Worm (Caenorhabditis elegans): Measurements from ENCODE around the gene srz-37.

Gene srz-37

DNA sequence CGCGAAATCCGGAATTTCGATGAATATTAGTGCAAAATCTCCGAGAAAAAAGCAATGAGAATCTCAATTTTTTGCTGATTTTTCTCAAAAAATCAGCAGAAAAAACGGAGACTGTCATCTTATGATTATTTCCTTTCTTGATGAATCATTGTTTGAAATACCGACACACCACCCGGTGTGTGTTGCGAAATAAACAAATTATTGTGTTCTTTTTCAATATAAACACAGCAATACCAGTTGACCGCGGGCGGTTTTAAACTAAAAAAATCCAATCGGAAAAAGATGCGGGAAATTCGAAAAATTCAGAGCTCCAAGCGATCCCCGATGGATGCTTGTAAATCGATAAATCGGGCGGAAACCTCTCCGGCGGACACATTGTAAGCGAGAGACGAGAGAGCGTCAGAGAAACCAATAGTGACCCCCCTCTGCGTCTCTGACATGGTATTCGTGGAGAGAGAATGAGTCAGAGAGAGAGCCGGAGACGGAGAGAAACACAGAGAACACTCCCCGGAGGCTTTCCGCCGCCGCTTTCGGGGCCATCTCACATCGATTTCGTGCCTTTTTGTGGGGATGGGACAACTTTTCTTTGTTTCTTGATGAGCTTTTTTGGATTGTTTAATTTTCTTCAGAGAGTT, 33.9 kb upstream of the srz-37 start (continued):
- TF ChIP-seq mep-1 (tag; optimal IDR thresholded peaks at IDR 0.05) (peak; percentile 60), daf-16 (GFP tag; optimal IDR thresholded peaks at IDR 0.05) (no peak), daf-16 (tag; optimal IDR thresholded peaks at IDR 0.05) (no peak), dpl-1 (GFP tag; optimal IDR thresholded peaks at IDR 0.05) (peak; percentile 42), mes-2 (tag; optimal IDR thresholded peaks at IDR 0.05; ENCODE audit: poor library complexity, severe bottlenecking) (peak; percentile 68), nhr-28 (tag; optimal IDR thresholded peaks at IDR 0.05) (peak; percentile 18), lin-15B (tag; optimal IDR thresholded peaks at IDR 0.05) (no peak), mxl-2 (GFP tag; conservative IDR thresholded peaks at IDR 0.05) (no peak), dve-1 (tag; optimal IDR thresholded peaks at IDR 0.05; ENCODE audit: insufficient read depth) (peak; percentile 48)

DNA sequence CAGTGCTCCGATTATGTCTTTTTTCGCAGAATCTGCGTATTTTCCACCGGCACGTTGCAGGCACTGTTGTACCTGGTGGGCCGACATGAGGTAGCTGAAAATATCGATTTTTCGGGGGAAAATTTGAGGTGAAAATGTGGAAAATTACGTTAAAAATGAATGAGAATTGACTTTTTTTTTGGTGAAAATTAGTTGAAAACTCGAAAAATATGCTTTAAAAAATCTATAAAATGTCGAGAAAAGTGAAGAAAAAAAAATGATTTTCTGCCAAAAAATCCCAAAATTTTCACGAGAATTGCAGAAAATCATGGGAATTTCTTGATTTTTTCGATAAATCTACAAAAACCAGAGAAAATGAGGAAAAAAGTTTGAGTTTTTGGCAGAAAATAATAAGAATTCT, 32.8 kb upstream of the srz-37 start, which contains the start of gene tsg-101:
TSS of gene tsg-101 (minus strand) at position 101 of the 400 bp plus-strand sequence.
- TF ChIP-seq nhr-48 (tag; optimal IDR thresholded peaks at IDR 0.05) (no peak), aha-1 (tag) (peak; percentile 48)

DNA sequence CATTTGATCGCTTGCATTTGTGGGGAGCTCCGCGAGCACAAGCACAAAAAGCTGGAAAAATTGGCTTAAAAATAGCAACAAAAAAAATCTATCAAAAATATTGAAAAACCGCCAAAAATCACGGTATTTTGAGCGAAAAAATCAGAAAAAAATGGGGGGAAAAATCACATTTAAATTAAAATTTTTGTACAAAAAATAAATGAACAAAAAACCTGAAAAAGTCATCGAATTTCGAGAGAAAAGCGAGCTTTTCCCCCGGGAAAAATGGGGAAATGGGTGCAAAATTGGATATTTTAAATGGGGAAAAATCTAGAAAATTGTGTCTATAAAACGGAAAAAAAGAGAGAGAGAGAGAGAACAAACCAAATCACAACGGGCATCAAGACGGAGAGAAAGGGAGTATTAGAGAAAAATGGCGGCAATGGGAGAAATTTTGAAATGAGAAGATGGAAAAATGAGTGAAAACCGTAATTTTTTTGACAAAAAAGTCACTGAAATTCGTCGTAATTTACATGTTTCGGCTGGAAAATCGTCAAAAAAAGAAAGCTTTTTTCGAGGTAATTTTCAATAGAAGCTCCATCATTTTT, 27.9 kb upstream of the srz-37 start, which contains the start of gene ced-10:
TSS of gene ced-10 (minus strand) at position 51 of the 587 bp plus-strand sequence.
- no peak for TF ChIP-seq daf-16 (GFP tag; optimal IDR thresholded peaks at IDR 0.05)
- no peak for TF ChIP-seq daf-16 (tag; optimal IDR thresholded peaks at IDR 0.05)
- TF ChIP-seq ces-1 (GFP tag; optimal IDR thresholded peaks at IDR 0.05): no peak
- TF ChIP-seq arid-1 (GFP tag; conservative IDR thresholded peaks at IDR 0.05): no peak
- no peak for TF ChIP-seq F26F4.8 (GFP tag; conservative IDR thresholded peaks at IDR 0.05)
- TF ChIP-seq lin-39 (tag; optimal IDR thresholded peaks at IDR 0.05): no peak
- no peak for TF ChIP-seq gei-8 (GFP tag; optimal IDR thresholded peaks at IDR 0.05)
- no peak for TF ChIP-seq attf-4 (tag; optimal IDR thresholded peaks at IDR 0.05)
- TF ChIP-seq ceh-28 (tag; optimal IDR thresholded peaks at IDR 0.05): no peak
- no peak for TF ChIP-seq saeg-2 (GFP tag; IDR thresholded peaks at IDR 0.05)
- no peak for TF ChIP-seq daf-8 (GFP tag; IDR thresholded peaks at IDR 0.05)
- TF ChIP-seq unc-39 (tag; optimal IDR thresholded peaks at IDR 0.05): no peak
- no peak for TF ChIP-seq nhr-237 (tag; optimal IDR thresholded peaks at IDR 0.05)
- no peak for TF ChIP-seq madf-5 (GFP tag; IDR thresholded peaks at IDR 0.05)
- no peak for TF ChIP-seq nhr-102 (tag; optimal IDR thresholded peaks at IDR 0.05)
- no peak for TF ChIP-seq jun-1 (tag; optimal IDR thresholded peaks at IDR 0.05)

DNA sequence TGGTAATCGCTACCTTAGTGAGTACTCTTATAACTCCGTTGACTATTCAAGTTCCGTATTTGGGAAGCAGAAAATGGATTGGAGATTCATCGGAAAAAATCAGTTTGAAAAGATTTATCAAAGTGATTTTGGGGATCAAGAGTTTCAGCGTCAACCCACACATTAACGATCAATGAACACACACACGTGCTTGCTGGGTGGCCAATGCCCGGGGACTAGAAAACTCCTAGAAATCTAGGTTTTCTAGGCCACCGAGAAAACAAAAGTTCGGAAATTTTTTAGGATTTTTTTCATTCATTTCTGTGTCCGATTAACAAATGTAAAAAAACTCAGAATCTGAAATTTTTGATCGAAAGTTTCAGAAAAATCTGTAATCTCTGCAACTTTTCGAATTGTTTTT, 24.3 kb upstream of the srz-37 start:
- no peak for TF ChIP-seq nhr-11 (tag; optimal IDR thresholded peaks at IDR 0.05)
- TF ChIP-seq nhr-10 (tag; optimal IDR thresholded peaks at IDR 0.05): no peak
- peak in 1 of 2 experiments; percentile 11 for TF ChIP-seq hif-1 (tag; optimal IDR thresholded peaks at IDR 0.05)
- TF ChIP-seq D1046.2 (GFP tag; IDR thresholded peaks at IDR 0.05): no peak
- TF ChIP-seq vab-7 (GFP tag; IDR thresholded peaks at IDR 0.05): no peak
- TF ChIP-seq rbr-2 (tag; optimal IDR thresholded peaks at IDR 0.05): no peak
- TF ChIP-seq ceh-32 (tag; optimal IDR thresholded peaks at IDR 0.05; ENCODE audit: poor library complexity): no peak
- TF ChIP-seq tra-1 (GFP tag; IDR thresholded peaks at IDR 0.05): no peak
- TF ChIP-seq php-3 (GFP tag; IDR thresholded peaks at IDR 0.05): no peak
- no peak for TF ChIP-seq dmd-6 (GFP tag; IDR thresholded peaks at IDR 0.05)
- TF ChIP-seq lin-38 (GFP tag; IDR thresholded peaks at IDR 0.05): peak; percentile 29; the same call in 1 of the 2 replicates
- TF ChIP-seq lin-15B (tag; optimal IDR thresholded peaks at IDR 0.05): no peak
- no peak for TF ChIP-seq dmd-8 (GFP tag; IDR thresholded peaks at IDR 0.05)
- peak in 1 of 2 experiments; percentile 30 for TF ChIP-seq unc-62 (GFP tag; optimal IDR thresholded peaks at IDR 0.05 in 1 of 2)
- TF ChIP-seq unc-62 (tag; optimal IDR thresholded peaks at IDR 0.05): no peak
- TF ChIP-seq F37D6.2 (tag; optimal IDR thresholded peaks at IDR 0.05): no peak
- no peak for TF ChIP-seq T26A8.4 (GFP tag; IDR thresholded peaks at IDR 0.05)
- peak; percentile 2 for TF ChIP-seq dve-1 (tag; optimal IDR thresholded peaks at IDR 0.05; ENCODE audit: insufficient read depth)
- TF ChIP-seq spr-1 (tag; optimal IDR thresholded peaks at IDR 0.05): no peak
- no peak for TF ChIP-seq nhr-77 (tag; optimal IDR thresholded peaks at IDR 0.05)
- TF ChIP-seq hmg-1.1 (GFP tag; IDR thresholded peaks at IDR 0.05): no peak
- TF ChIP-seq mep-1 (tag; optimal IDR thresholded peaks at IDR 0.05): no peak
- no peak for TF ChIP-seq zag-1 (tag; optimal IDR thresholded peaks at IDR 0.05)
- TF ChIP-seq tag-97 (GFP tag; IDR thresholded peaks at IDR 0.05): no peak
